Fruit fly (Drosophila melanogaster): ENCODE measurements around the gene CG8851.

DNA sequence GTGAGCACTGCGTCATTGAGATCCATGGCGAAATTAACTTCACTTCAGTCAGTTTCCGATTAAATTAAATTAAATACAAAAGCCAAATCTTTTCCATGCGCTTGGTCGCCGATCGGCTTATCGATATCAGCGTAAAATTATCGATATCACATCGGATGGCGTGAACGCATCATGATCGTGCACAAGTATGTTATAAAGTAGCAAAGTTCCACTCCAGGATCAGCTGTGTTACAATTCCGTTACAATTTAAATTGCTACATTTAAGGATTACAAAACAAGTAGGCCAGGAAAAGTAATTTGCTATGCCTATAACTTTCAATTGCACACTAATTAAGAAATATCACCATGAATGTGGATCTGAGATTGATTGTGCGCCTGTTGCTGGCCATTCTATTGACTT is 49.6 kb upstream of the CG8851 start, which contains the start of the genes Pif1 and CG31776:
- no peak for TF ChIP-seq Pif1B (GFP tag; optimal IDR thresholded peaks at IDR 0.05)
- no peak for TF ChIP-seq Pif1A (GFP tag; optimal IDR thresholded peaks at IDR 0.05)
- no peak for TF ChIP-seq EcR (GFP tag; optimal IDR thresholded peaks at IDR 0.05)
- TF ChIP-seq gl (tag; optimal IDR thresholded peaks at IDR 0.05) = no peak
- TF ChIP-seq D1 (tag; optimal IDR thresholded peaks at IDR 0.05) = no peak
- TF ChIP-seq rn (GFP tag; IDR thresholded peaks at IDR 0.05) = no peak
- TF ChIP-seq CG12605 (GFP tag; IDR thresholded peaks at IDR 0.05) = no peak
- TF ChIP-seq CG4496 (GFP tag; IDR thresholded peaks at IDR 0.05) = no peak
- no peak for TF ChIP-seq CG15710 (tag; optimal IDR thresholded peaks at IDR 0.05)
- no peak for TF ChIP-seq CG32121 (GFP tag; IDR thresholded peaks at IDR 0.05)
- no peak for TF ChIP-seq CG14655 (GFP tag; optimal IDR thresholded peaks at IDR 0.05)
- TF ChIP-seq Ets98B (GFP tag; IDR thresholded peaks at IDR 0.05) = no peak

All from whole organism, pupa.